Worm (Caenorhabditis elegans) whole organism, L4 larva: Measurements from ENCODE around the gene fbxa-76.

Experiments used
- F44E2.7 ChIP-seq: fragments of 200-800 bp; sonication (Bioruptor generic); IDR thresholded peaks from 2 replicates; pipeline ENCODE4 v2.1.2; 2022; ENCODE audit warnings: missing genetic modification characterization, missing compliant biosample characterization
- R02D3.7 ChIP-seq: fragments of 150-350 bp; sonication (generic microtip); optimal IDR thresholded peaks from 3 replicates; lab custom pipeline; 2014; ENCODE audit warnings: missing biosample characterization, missing genetic modification characterization
- T20F7.1 ChIP-seq: fragments of 200-800 bp; sonication (Bioruptor generic); optimal IDR thresholded peaks from 2 replicates; lab custom pipeline; 2018; ENCODE audit warnings: mild to moderate bottlenecking, missing genetic modification characterization, missing compliant biosample characterization
- T26A8.4 ChIP-seq: fragments of 200-800 bp; sonication (Bioruptor generic); IDR thresholded peaks from 2 replicates; pipeline ENCODE4 v1.3.6; 2022; ENCODE audit warnings: missing genetic modification characterization, missing compliant biosample characterization
- Y5F2A.4 ChIP-seq: fragments of 200-800 bp; sonication (Bioruptor generic); optimal IDR thresholded peaks from 2 replicates; lab custom pipeline; 2018; ENCODE audit warnings: mild to moderate bottlenecking, missing genetic modification characterization, missing compliant biosample characterization
- Y75B8A.6 ChIP-seq: fragments of 200-800 bp; sonication (Bioruptor generic); IDR thresholded peaks from 2 replicates; pipeline ENCODE4 v1.3.6; 2022; ENCODE audit warnings: missing genetic modification reagents, missing genetic modification characterization, missing compliant biosample characterization
- arid-1 ChIP-seq: fragments of 200-800 bp; sonication (Bioruptor generic); conservative IDR thresholded peaks from 2 replicates; pipeline ENCODE4 v1.3.6; 2022; ENCODE audit warnings: missing genetic modification reagents, missing genetic modification characterization, missing compliant biosample characterization
- attf-4 ChIP-seq: sonication (generic microtip); optimal IDR thresholded peaks from 3 replicates; lab custom pipeline; 2017; ENCODE audit warnings: missing biosample characterization, missing genetic modification characterization
- ceh-20 ChIP-seq: fragments of 200-800 bp; sonication (Bioruptor generic); IDR thresholded peaks from 2 replicates; pipeline ENCODE4 v1.3.6; 2022; ENCODE audit warnings: missing genetic modification reagents, missing genetic modification characterization, missing compliant biosample characterization
- ceh-28 ChIP-seq: fragments of 150-350 bp; optimal IDR thresholded peaks from 2 replicates; lab custom pipeline; 2014; ENCODE audit warnings: missing biosample characterization, missing genetic modification reagents, missing genetic modification characterization
- ceh-32 ChIP-seq: sonication (generic microtip); optimal IDR thresholded peaks from 2 replicates; lab custom pipeline; 2016; ENCODE audit warnings: mild to moderate bottlenecking, missing genetic modification characterization, missing compliant biosample characterization; ENCODE audit not compliant: poor library complexity
- ces-1 ChIP-seq: fragments of 150-350 bp; sonication (generic microtip); optimal IDR thresholded peaks from 4 replicates; lab custom pipeline; 2014; ENCODE audit warnings: missing biosample characterization, missing genetic modification reagents, missing genetic modification characterization
- ctbp-1 ChIP-seq: fragments of 200-800 bp; sonication (Bioruptor generic); IDR thresholded peaks from 2 replicates; pipeline ENCODE4 v1.3.6; 2022; ENCODE audit warnings: missing genetic modification reagents, missing genetic modification characterization, missing compliant biosample characterization
- daf-12 ChIP-seq: fragments of 150-350 bp; optimal IDR thresholded peaks from 2 replicates; lab custom pipeline; 2014; ENCODE audit warnings: missing biosample characterization, missing genetic modification reagents, missing genetic modification characterization
- daf-19 ChIP-seq: fragments of 200-800 bp; sonication (Bioruptor generic); conservative IDR thresholded peaks from 2 replicates; pipeline ENCODE4 v1.3.6; 2022; ENCODE audit warnings: missing genetic modification characterization, missing compliant biosample characterization
- daf-8 ChIP-seq: fragments of 200-800 bp; sonication (Bioruptor generic); IDR thresholded peaks from 2 replicates; pipeline ENCODE4 v1.3.6; 2022; ENCODE audit warnings: missing genetic modification characterization, missing compliant biosample characterization
- dmd-6 ChIP-seq: fragments of 200-800 bp; sonication (Bioruptor generic); IDR thresholded peaks from 2 replicates; pipeline ENCODE4 v1.3.6; 2022; ENCODE audit warnings: missing genetic modification reagents, missing genetic modification characterization, missing compliant biosample characterization
- dpl-1 ChIP-seq: fragments of 150-350 bp; optimal IDR thresholded peaks from 2 replicates; lab custom pipeline; 2014; ENCODE audit warnings: missing biosample characterization, missing genetic modification reagents, missing genetic modification characterization
- egl-27 ChIP-seq: sonication (generic microtip); optimal IDR thresholded peaks from 3 replicates; lab custom pipeline; 2017; ENCODE audit warnings: missing biosample characterization, missing genetic modification reagents, missing genetic modification characterization
- fkh-10 ChIP-seq: fragments of 150-350 bp; optimal IDR thresholded peaks from 2 replicates; lab custom pipeline; 2014; ENCODE audit warnings: missing biosample characterization, missing genetic modification reagents, missing genetic modification characterization
- fos-1 ChIP-seq: fragments of 150-350 bp; optimal IDR thresholded peaks from 2 replicates; lab custom pipeline; 2014; ENCODE audit warnings: missing biosample characterization, missing genetic modification characterization
- gei-8 ChIP-seq: fragments of 200-800 bp; sonication (Bioruptor generic); optimal IDR thresholded peaks from 2 replicates; lab custom pipeline; 2018; ENCODE audit warnings: mild to moderate bottlenecking, missing genetic modification characterization, missing compliant biosample characterization
- hlh-11 ChIP-seq: fragments of 200-800 bp; sonication (Bioruptor generic); optimal IDR thresholded peaks from 2 replicates; lab custom pipeline; 2018; ENCODE audit warnings: mild to moderate bottlenecking, missing genetic modification characterization, missing compliant biosample characterization
- hmg-1.1 ChIP-seq: fragments of 200-800 bp; sonication (Bioruptor generic); IDR thresholded peaks from 2 replicates; pipeline ENCODE4 v1.3.6; 2022; ENCODE audit warnings: missing genetic modification reagents, missing genetic modification characterization, missing compliant biosample characterization
- jun-1 ChIP-seq: fragments of 150-350 bp; optimal IDR thresholded peaks from 2 replicates; lab custom pipeline; 2014; ENCODE audit warnings: missing biosample characterization, missing genetic modification reagents, missing genetic modification characterization
- lin-1 ChIP-seq: fragments of 200-800 bp; sonication (Bioruptor generic); IDR thresholded peaks from 2 replicates; pipeline ENCODE4 v1.3.6; 2022; ENCODE audit warnings: missing genetic modification reagents, missing genetic modification characterization, missing compliant biosample characterization
- lin-15B ChIP-seq: fragments of 150-350 bp; sonication (generic microtip); optimal IDR thresholded peaks from 3 replicates; lab custom pipeline; 2014; ENCODE audit warnings: missing biosample characterization, missing genetic modification characterization
- lir-3 ChIP-seq: sonication (generic microtip); optimal IDR thresholded peaks from 2 replicates; lab custom pipeline; 2016; ENCODE audit warnings: mild to moderate bottlenecking, missing genetic modification characterization, missing compliant biosample characterization
- madf-9 ChIP-seq: fragments of 200-800 bp; sonication (Bioruptor generic); conservative IDR thresholded peaks from 2 replicates; pipeline ENCODE4 v1.3.6; 2022; ENCODE audit warnings: missing genetic modification reagents, missing genetic modification characterization, missing compliant biosample characterization
- mdl-1 ChIP-seq, 2 experiments: fragments of 150-350 bp in 1 of 2; sonication (generic microtip) in 1 of 2; optimal IDR thresholded peaks; 2 replicates each; lab custom pipeline; 2014 to 2017; ENCODE audit warnings: missing biosample characterization in 2 of 2, missing genetic modification characterization in 2 of 2
- mes-2 ChIP-seq: sonication (generic microtip); optimal IDR thresholded peaks from 2 replicates; lab custom pipeline; 2016; ENCODE audit warnings: missing genotype, mild to moderate bottlenecking, missing genetic modification characterization, missing compliant biosample characterization; ENCODE audit not compliant: poor library complexity, severe bottlenecking
- nhr-102 ChIP-seq: sonication (generic microtip); optimal IDR thresholded peaks from 2 replicates; lab custom pipeline; 2016; ENCODE audit warnings: mild to moderate bottlenecking, missing genetic modification characterization, moderate library complexity, missing compliant biosample characterization
- nhr-76 ChIP-seq: fragments of 150-350 bp; optimal IDR thresholded peaks from 2 replicates; lab custom pipeline; 2014; ENCODE audit warnings: missing biosample characterization, missing genetic modification characterization
- nhr-77 ChIP-seq: fragments of 150-350 bp; optimal IDR thresholded peaks from 2 replicates; lab custom pipeline; 2014; ENCODE audit warnings: missing biosample characterization, missing genetic modification characterization
- php-3 ChIP-seq: fragments of 200-800 bp; sonication (Bioruptor generic); IDR thresholded peaks from 2 replicates; pipeline ENCODE4 v1.3.6; 2022; ENCODE audit warnings: missing genetic modification reagents, missing genetic modification characterization, missing compliant biosample characterization
- sdz-12 ChIP-seq: fragments of 200-800 bp; sonication (Bioruptor generic); optimal IDR thresholded peaks from 2 replicates; lab custom pipeline; 2018; ENCODE audit warnings: mild to moderate bottlenecking, missing genetic modification characterization, missing compliant biosample characterization
- set-16 ChIP-seq: fragments of 200-800 bp; sonication (Bioruptor generic); IDR thresholded peaks from 2 replicates; pipeline ENCODE4 v1.3.6; 2022; ENCODE audit warnings: missing genetic modification reagents, missing genetic modification characterization, missing compliant biosample characterization
- snpc-1.2 ChIP-seq: fragments of 200-800 bp; sonication (Bioruptor generic); IDR thresholded peaks from 2 replicates; pipeline ENCODE4 v1.3.6; 2022; ENCODE audit warnings: missing genetic modification reagents, missing genetic modification characterization, missing compliant biosample characterization
- tra-1 ChIP-seq: fragments of 200-800 bp; sonication (Bioruptor generic); IDR thresholded peaks from 2 replicates; pipeline ENCODE4 v1.3.6; 2022; ENCODE audit warnings: missing genetic modification reagents, missing genetic modification characterization, missing compliant biosample characterization
- unc-130 ChIP-seq: sonication (generic microtip); optimal IDR thresholded peaks from 2 replicates; lab custom pipeline; 2016; ENCODE audit warnings: missing genetic modification reagents, missing genetic modification characterization, missing compliant biosample characterization
- unc-39 ChIP-seq: sonication (generic microtip); optimal IDR thresholded peaks from 2 replicates; lab custom pipeline; 2017; ENCODE audit warnings: missing biosample characterization, missing genetic modification characterization
- unc-62 ChIP-seq, 3 experiments: fragments of 150-350 bp in 1 of 3; sonication (generic microtip); optimal IDR thresholded peaks in 2 of 3; peaks in 1 of 3; 1 replicate in 1 of 3; 2 replicates in 2 of 3; lab custom pipeline; 2014 to 2017; ENCODE audit warnings: missing biosample characterization in 3 of 3, missing genetic modification characterization in 3 of 3, missing genetic modification reagents in 3 of 3, missing genotype in 1 of 3
- zip-2 ChIP-seq: fragments of 150-350 bp; optimal IDR thresholded peaks from 2 replicates; lab custom pipeline; 2014; ENCODE audit warnings: missing biosample characterization, missing genetic modification characterization
- ztf-11 ChIP-seq: fragments of 150-350 bp; optimal IDR thresholded peaks from 2 replicates; lab custom pipeline; 2014; ENCODE audit warnings: missing biosample characterization, missing genetic modification characterization
- ztf-7 ChIP-seq: fragments of 150-350 bp; optimal IDR thresholded peaks from 2 replicates; lab custom pipeline; 2014; ENCODE audit warnings: missing biosample characterization, missing genetic modification characterization

Gene fbxa-76

ce11 chrIII:1206331-1206730 lies 42.6 kb downstream of the fbxa-76 start:
- TF ChIP-seq madf-9 (GFP tag; lab: Robert Waterston, UW): no peak
- TF ChIP-seq ceh-28 (tag; lab: Kevin White, UChicago): peak; percentile 52
- no peak for TF ChIP-seq ces-1 (GFP tag; lab: Kevin White, UChicago)
- TF ChIP-seq php-3 (GFP tag; lab: Robert Waterston, UW): no peak
- TF ChIP-seq Y75B8A.6: no peak
- TF ChIP-seq, all 104 proteins: peak for 1

- TF ChIP-seq set-16 (GFP tag; lab: Robert Waterston, UW) (peak; percentile 65), ztf-7 (tag; lab: Kevin White, UChicago) (no peak), unc-62 (GFP tag; optimal IDR thresholded peaks at IDR 0.05 in 1 of 2; lab: Kevin White, UChicago) (peak in 1 of 2 experiments; percentile 40), unc-62 (tag; optimal IDR thresholded peaks at IDR 0.05; lab: Kevin White, UChicago) (no peak)
Measured at ce11 chrIII:1205421-1205820, 43.5 kb downstream of the fbxa-76 start.

ce11 chrIII:1201958-1202596 lies 46.9 kb downstream of the fbxa-76 start, which contains the start of the genes mrpl-45 and Y119D3B.12:
Gene mrpl-45, minus strand, starts transcription at chrIII:1202008.
Gene Y119D3B.12, plus strand, starts transcription at chrIII:1202546.
- TF ChIP-seq fos-1 (no peak), mdl-1 (tag; optimal IDR thresholded peaks at IDR 0.05; lab: Kevin White, UChicago) (no peak), daf-8 (GFP tag; lab: Robert Waterston, UW) (no peak), ctbp-1 (peak; percentile 29; the same call in 1 of the 2 replicates), hmg-1.1 (GFP tag; lab: Robert Waterston, UW) (peak; percentile 65), fkh-10 (GFP tag; lab: Kevin White, UChicago) (peak; percentile 18), lin-15B (peak; percentile 36), R02D3.7 (tag; lab: Kevin White, UChicago) (no peak), attf-4 (tag; lab: Kevin White, UChicago) (no peak), egl-27 (tag; lab: Kevin White, UChicago) (no peak), daf-12 (no peak), T20F7.1 (no peak), ceh-20 (GFP tag; lab: Robert Waterston, UW) (0 out of 2 replicates have a peak, but pooled peaks have one; percentile 18), unc-39 (tag; lab: Kevin White, UChicago) (no peak), nhr-77 (peak; percentile 66), lin-1 (GFP tag; lab: Robert Waterston, UW) (no peak), Y5F2A.4 (GFP tag; lab: Kevin White, UChicago) (no peak), ztf-11 (tag; lab: Kevin White, UChicago) (no peak), php-3 (GFP tag; lab: Robert Waterston, UW) (0 out of 2 replicates have a peak, but pooled peaks have one; percentile 38), lir-3 (tag; lab: Kevin White, UChicago) (no peak), zip-2 (tag; lab: Kevin White, UChicago) (peak; percentile 1), T26A8.4 (GFP tag; lab: Robert Waterston, UW) (0 out of 2 replicates have a peak, but pooled peaks have one; percentile 45), sdz-12 (no peak), Y75B8A.6 (no peak), tra-1 (GFP tag; lab: Robert Waterston, UW) (peak; percentile 44; the same call in 1 of the 2 replicates), ceh-32 (tag; lab: Kevin White, UChicago) (no peak), nhr-76 (no peak), jun-1 (tag; lab: Kevin White, UChicago) (peak; percentile 16), daf-19 (GFP tag; lab: Robert Waterston, UW) (no peak), mes-2 (tag; lab: Kevin White, UChicago) (peak; percentile 88), arid-1 (GFP tag; lab: Robert Waterston, UW) (peak; percentile 66), hlh-11 (peak; percentile 54), snpc-1.2 (GFP tag; lab: Robert Waterston, UW) (no peak), dmd-6 (GFP tag; lab: Robert Waterston, UW) (0 out of 2 replicates have a peak, but pooled peaks have one; percentile 33), unc-130 (GFP tag; lab: Kevin White, UChicago) (no peak), unc-62 (GFP tag; optimal IDR thresholded peaks at IDR 0.05 in 1 of 2; lab: Kevin White, UChicago) (peak in 1 of 2 experiments; percentile 86), unc-62 (tag; optimal IDR thresholded peaks at IDR 0.05; lab: Kevin White, UChicago) (no peak), F44E2.7 (GFP tag; lab: Robert Waterston, UW) (no peak), nhr-102 (peak; percentile 54), gei-8 (no peak), madf-9 (GFP tag; lab: Robert Waterston, UW) (no peak), dpl-1 (GFP tag; lab: Kevin White, UChicago) (peak; percentile 81)
